Fruit fly (Drosophila melanogaster): ENCODE measurements around the gene CG13048.

Gene CG13048

dm6 chr3L:16263043-16263442 is 20.7 kb downstream of the CG13048 start, which contains the start of gene CG13070:
Gene CG13070 (plus strand): TSS chr3L:16263343.
- no peak for TF ChIP-seq h (optimal IDR thresholded peaks at IDR 0.05)

dm6 chr3L:16262440-16262839 is 21.3 kb downstream of the CG13048 start, which contains the start of gene CG13071:
Gene CG13071 (plus strand): TSS chr3L:16262740.
- TF ChIP-seq ttk (optimal IDR thresholded peaks at IDR 0.05), result no peak
- TF ChIP-seq h (optimal IDR thresholded peaks at IDR 0.05), result no peak
- no peak for TF ChIP-seq psq (optimal IDR thresholded peaks at IDR 0.05)
- TF ChIP-seq Sin3A (optimal IDR thresholded peaks at IDR 0.05), result no peak
- no peak for TF ChIP-seq insv (optimal IDR thresholded peaks at IDR 0.05)
- TF ChIP-seq Myc (optimal IDR thresholded peaks at IDR 0.05), result no peak

- TF ChIP-seq h (optimal IDR thresholded peaks at IDR 0.05) (no peak), Myc (optimal IDR thresholded peaks at IDR 0.05) (no peak), ttk (optimal IDR thresholded peaks at IDR 0.05) (no peak), psq (optimal IDR thresholded peaks at IDR 0.05) (no peak), Sin3A (optimal IDR thresholded peaks at IDR 0.05) (no peak), insv (optimal IDR thresholded peaks at IDR 0.05) (no peak)
These were observed 22.2 kb downstream of the CG13048 start, which contains the start of gene CG34247 for dm6 chr3L:16261505-16261904. Gene CG34247 (minus strand): TSS chr3L:16261605.

dm6 chr3L:16259552-16259951 is 24.2 kb downstream of the CG13048 start, which contains the start of gene CG13053:
Gene CG13053 (minus strand): TSS chr3L:16259722.
- TF ChIP-seq psq (optimal IDR thresholded peaks at IDR 0.05) (no peak), Myc (optimal IDR thresholded peaks at IDR 0.05) (no peak)

- TF ChIP-seq insv (optimal IDR thresholded peaks at IDR 0.05) (no peak), Sin3A (optimal IDR thresholded peaks at IDR 0.05) (no peak), h (optimal IDR thresholded peaks at IDR 0.05) (no peak)
These were observed 26.5 kb downstream of the CG13048 start, which contains the start of gene CG13054 for dm6 chr3L:16257118-16257627. Gene CG13054 (minus strand): TSS chr3L:16257191.

dm6 chr3L:16252255-16252654 is 31.5 kb downstream of the CG13048 start, which contains the start of gene CG13055:
Gene CG13055 (minus strand): TSS chr3L:16252355.
- TF ChIP-seq h (optimal IDR thresholded peaks at IDR 0.05), result no peak
- TF ChIP-seq Sin3A (optimal IDR thresholded peaks at IDR 0.05), result no peak
- TF ChIP-seq Myc (optimal IDR thresholded peaks at IDR 0.05), result no peak
- no peak for TF ChIP-seq ttk (optimal IDR thresholded peaks at IDR 0.05)
- no peak for TF ChIP-seq psq (optimal IDR thresholded peaks at IDR 0.05)
- TF ChIP-seq insv (optimal IDR thresholded peaks at IDR 0.05), result no peak

- no peak for TF ChIP-seq psq (optimal IDR thresholded peaks at IDR 0.05)
These were observed 42.4 kb downstream of the CG13048 start for dm6 chr3L:16241296-16241695.

- TF ChIP-seq ttk (optimal IDR thresholded peaks at IDR 0.05), result no peak
- no peak for TF ChIP-seq Sin3A (optimal IDR thresholded peaks at IDR 0.05)
- no peak for TF ChIP-seq insv (optimal IDR thresholded peaks at IDR 0.05)
- no peak for TF ChIP-seq h (optimal IDR thresholded peaks at IDR 0.05)
- TF ChIP-seq psq (optimal IDR thresholded peaks at IDR 0.05), result no peak
- TF ChIP-seq Myc (optimal IDR thresholded peaks at IDR 0.05), result no peak
These were observed 49.7 kb downstream of the CG13048 start for dm6 chr3L:16233850-16234494.

dm6 chr3L:16232924-16233323 is 50.8 kb downstream of the CG13048 start, which contains the start of gene Hsc20:
Gene Hsc20 (plus strand): TSS chr3L:16233127.
- no peak for TF ChIP-seq insv (optimal IDR thresholded peaks at IDR 0.05)
- TF ChIP-seq Sin3A (optimal IDR thresholded peaks at IDR 0.05), result no peak
- TF ChIP-seq ttk (optimal IDR thresholded peaks at IDR 0.05), result no peak
- no peak for TF ChIP-seq h (optimal IDR thresholded peaks at IDR 0.05)
- no peak for TF ChIP-seq psq (optimal IDR thresholded peaks at IDR 0.05)
- no peak for TF ChIP-seq Myc (optimal IDR thresholded peaks at IDR 0.05)

Measured in Kc167 (cell line).